Worm (Caenorhabditis elegans): Measurements from ENCODE around the gene clec-184.

clec-184 gene

DNA sequence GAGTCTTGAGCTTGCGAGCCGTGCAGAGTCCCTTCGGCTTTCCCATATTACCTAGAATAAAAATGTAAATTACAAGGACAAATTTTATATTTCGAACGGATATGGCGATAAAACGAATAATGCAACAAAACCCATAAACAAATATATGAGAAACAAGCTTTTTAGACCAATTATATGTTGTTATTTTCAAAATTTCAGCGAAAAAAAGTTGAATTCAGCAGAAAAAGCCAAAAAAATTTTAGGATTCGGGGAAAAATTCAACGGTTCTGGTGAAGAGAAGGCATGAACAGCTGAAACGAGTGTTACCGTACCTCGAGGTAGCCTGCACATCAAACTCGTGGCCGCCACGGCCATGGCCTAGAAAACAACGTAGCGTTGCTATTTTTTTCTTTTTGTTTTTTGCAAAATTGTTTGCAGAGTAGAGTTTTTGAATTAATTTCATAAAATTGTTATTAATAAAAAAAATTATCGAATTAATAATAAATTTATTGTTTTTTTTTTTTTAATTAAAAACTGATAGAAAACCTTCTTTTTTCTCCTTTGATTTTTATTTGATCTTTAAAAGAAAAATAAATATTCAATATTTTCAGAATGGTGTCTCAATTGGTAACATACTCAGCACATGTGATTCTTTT, 41.3 kb upstream of the clec-184 start, which contains the start of the genes rps-23 and dpm-3 (continued):
- peak; percentile 90 for TF ChIP-seq unc-98 (GFP tag; IDR thresholded peaks at IDR 0.05)
- TF ChIP-seq pqm-1 (tag; optimal IDR thresholded peaks at IDR 0.05), result no peak
- TF ChIP-seq ama-1 (optimal IDR thresholded peaks at IDR 0.05), result peak; percentile 20
- peak; percentile 85 for TF ChIP-seq lin-39 (tag; optimal IDR thresholded peaks at IDR 0.05)
- no peak for TF ChIP-seq hlh-17 (GFP tag; optimal IDR thresholded peaks at IDR 0.05; ENCODE audit: borderline replicate concordance)
- TF ChIP-seq mef-2 (tag; optimal IDR thresholded peaks at IDR 0.05), result no peak
- no peak for TF ChIP-seq tlp-1 (tag; optimal IDR thresholded peaks at IDR 0.05)
- TF ChIP-seq egl-27 (tag; optimal IDR thresholded peaks at IDR 0.05), result no peak
- TF ChIP-seq C16A3.4 (tag; optimal IDR thresholded peaks at IDR 0.05), result peak; percentile 97
- TF ChIP-seq swsn-7 (tag; optimal IDR thresholded peaks at IDR 0.05), result peak; percentile 93
- TF ChIP-seq mab-9 (GFP tag; IDR thresholded peaks at IDR 0.05), result peak; percentile 93
- TF ChIP-seq snpc-4 (tag; optimal IDR thresholded peaks at IDR 0.05), result peak; percentile 75
- TF ChIP-seq nhr-47 (tag; optimal IDR thresholded peaks at IDR 0.05), result peak; percentile 96
- peak; percentile 91 for TF ChIP-seq egl-13 (tag; optimal IDR thresholded peaks at IDR 0.05)
- peak; percentile 65 for TF ChIP-seq zag-1 (tag; optimal IDR thresholded peaks at IDR 0.05)
- TF ChIP-seq nhr-19 (GFP tag; conservative IDR thresholded peaks at IDR 0.05), result peak; percentile 96
- peak; percentile 74 for TF ChIP-seq sup-37 (GFP tag; optimal IDR thresholded peaks at IDR 0.05)
- peak; percentile 90 for TF ChIP-seq grh-1 (GFP tag; IDR thresholded peaks at IDR 0.05)
- no peak for TF ChIP-seq nhr-12 (tag; optimal IDR thresholded peaks at IDR 0.05)
- no peak for TF ChIP-seq ceh-63 (GFP tag; optimal IDR thresholded peaks at IDR 0.05)
- TF ChIP-seq irx-1 (tag; optimal IDR thresholded peaks at IDR 0.05), result peak; percentile 89
- no peak for TF ChIP-seq ets-5 (GFP tag; IDR thresholded peaks at IDR 0.05)
- peak; percentile 10 for TF ChIP-seq efl-3 (GFP tag; optimal IDR thresholded peaks at IDR 0.05)
- no peak for TF ChIP-seq ces-1 (GFP tag; optimal IDR thresholded peaks at IDR 0.05)
- peak; percentile 95 for TF ChIP-seq pax-3 (tag; optimal IDR thresholded peaks at IDR 0.05)
- TF ChIP-seq aha-1 (tag; optimal IDR thresholded peaks at IDR 0.05), result peak; percentile 37
- TF ChIP-seq nhr-85 (tag), result peak; percentile 97
- TF ChIP-seq hpl-2 (GFP tag; optimal IDR thresholded peaks at IDR 0.05), result peak; percentile 55
- no peak for TF ChIP-seq alr-1 (tag; optimal IDR thresholded peaks at IDR 0.05; ENCODE audit: borderline replicate concordance)
- TF ChIP-seq unc-86 (tag; optimal IDR thresholded peaks at IDR 0.05), result peak; percentile 91
- peak; percentile 94 for TF ChIP-seq lin-15B (tag; optimal IDR thresholded peaks at IDR 0.05)
- peak; percentile 97 for TF ChIP-seq isw-1 (GFP tag; IDR thresholded peaks at IDR 0.05)
- TF ChIP-seq zip-4 (GFP tag; optimal IDR thresholded peaks at IDR 0.05), result peak; percentile 52
- peak; percentile 91 for TF ChIP-seq dsc-1 (tag; optimal IDR thresholded peaks at IDR 0.05)
- TF ChIP-seq sox-4 (tag; optimal IDR thresholded peaks at IDR 0.05), result peak; percentile 79
- TF ChIP-seq lin-13 (GFP tag; optimal IDR thresholded peaks at IDR 0.05), result peak; percentile 93
- peak; percentile 87 for TF ChIP-seq nhr-11 (tag; optimal IDR thresholded peaks at IDR 0.05)
- peak; percentile 81 for TF ChIP-seq aly-2 (tag; optimal IDR thresholded peaks at IDR 0.05)
- peak; percentile 87 for TF ChIP-seq ceh-88 (GFP tag; IDR thresholded peaks at IDR 0.05)
- peak; percentile 96 for TF ChIP-seq snu-23 (GFP tag; optimal IDR thresholded peaks at IDR 0.05)
- TF ChIP-seq rnt-1 (tag; optimal IDR thresholded peaks at IDR 0.05), result peak; percentile 99
- peak; percentile 53 for TF ChIP-seq Y116A8C.19 (tag; optimal IDR thresholded peaks at IDR 0.05; ENCODE audit: borderline replicate concordance)
- TF ChIP-seq elt-2 (tag; optimal IDR thresholded peaks at IDR 0.05), result peak; percentile 79
- peak in 5 of 6 experiments; percentile 27 to 86 (median 72) for TF ChIP-seq elt-3 (tag; optimal IDR thresholded peaks at IDR 0.05)
- peak; percentile 84 for TF ChIP-seq nhr-77 (tag; optimal IDR thresholded peaks at IDR 0.05)
- TF ChIP-seq mdl-1 (tag; optimal IDR thresholded peaks at IDR 0.05), result peak in 1 of 2 experiments; percentile 87
- no peak for TF ChIP-seq sptf-1 (tag; optimal IDR thresholded peaks at IDR 0.05)
- peak; percentile 82 for TF ChIP-seq blmp-1 (tag; optimal IDR thresholded peaks at IDR 0.05)
- TF ChIP-seq ceh-90 (tag; optimal IDR thresholded peaks at IDR 0.05), result peak; percentile 85
- TF ChIP-seq efl-1 (optimal IDR thresholded peaks at IDR 0.05), result peak; percentile 93 to 96
- TF ChIP-seq efl-1 (GFP tag; optimal IDR thresholded peaks at IDR 0.05 in 1 of 2), result peak; percentile 87 to 98
- peak; percentile 95 for TF ChIP-seq tbx-2 (tag; optimal IDR thresholded peaks at IDR 0.05)
- no peak for TF ChIP-seq C34B4.2 (tag; optimal IDR thresholded peaks at IDR 0.05)
